Worm (Caenorhabditis elegans) whole organism, early embryonic: Measurements from ENCODE around the gene Y32B12B.1.

Experiments
- aly-1 ChIP-seq: sonication (generic microtip); optimal IDR thresholded peaks from 2 replicates; lab custom pipeline; 2016; ENCODE audit warnings: missing genetic modification characterization, missing compliant biosample characterization
- ama-1 ChIP-seq: fragments of 150-350 bp; optimal IDR thresholded peaks from 2 replicates; lab custom pipeline; 2014
- flt-1 ChIP-seq: fragments of 200-800 bp; sonication (Bioruptor generic); IDR thresholded peaks from 2 replicates; pipeline ENCODE4 v1.3.6; 2022; ENCODE audit warnings: missing genetic modification characterization, missing compliant biosample characterization

ce11 chrV:16568056-16568455 is 31.3 kb downstream of the Y32B12B.1 start:
- no peak for TF ChIP-seq ama-1
- no peak for TF ChIP-seq flt-1 (GFP tag; lab: Robert Waterston, UW)
- TF ChIP-seq aly-1 (tag; lab: Kevin White, UChicago), result no peak
